Fruit fly (Drosophila melanogaster): ENCODE results near the gene CG31140.

The CG31140 gene

dm6 chr3R:23958091-23958838 is 4.7 kb upstream of the CG31140 start, which contains the start of the genes GluProRS and AP-1sigma (continued):
- peak; percentile 89 for TF ChIP-seq Hr39 (GFP tag; optimal IDR thresholded peaks at IDR 0.05)
- TF ChIP-seq Hr4 (GFP tag; optimal IDR thresholded peaks at IDR 0.05), result peak; percentile 87
- TF ChIP-seq lz (GFP tag; optimal IDR thresholded peaks at IDR 0.05), result peak; percentile 92
- peak; percentile 20 to 65 for TF ChIP-seq ss (GFP tag; optimal IDR thresholded peaks at IDR 0.05)
- peak; percentile 66 for TF ChIP-seq CG1621 (tag; optimal IDR thresholded peaks at IDR 0.05)
- peak; percentile 88 for TF ChIP-seq Sox14 (GFP tag; optimal IDR thresholded peaks at IDR 0.05)
- TF ChIP-seq Met (GFP tag; optimal IDR thresholded peaks at IDR 0.05), result no peak
- TF ChIP-seq svp (GFP tag), result peak; percentile 93
- peak; percentile 92 for TF ChIP-seq CG10631 (GFP tag; optimal IDR thresholded peaks at IDR 0.05)
- TF ChIP-seq Sox15 (GFP tag; optimal IDR thresholded peaks at IDR 0.05), result peak; percentile 81
- TF ChIP-seq vri (GFP tag; optimal IDR thresholded peaks at IDR 0.05), result peak; percentile 74
- peak; percentile 87 for TF ChIP-seq Eip75B (GFP tag; optimal IDR thresholded peaks at IDR 0.05)
- peak; percentile 90 for TF ChIP-seq pdm3 (GFP tag; optimal IDR thresholded peaks at IDR 0.05)
- peak; percentile 89 for TF ChIP-seq CG11902 (GFP tag; optimal IDR thresholded peaks at IDR 0.05)
- TF ChIP-seq Gug (GFP tag; IDR thresholded peaks at IDR 0.05), result peak; percentile 90
- peak; percentile 67 for TF ChIP-seq CG6808 (GFP tag; optimal IDR thresholded peaks at IDR 0.05)
- TF ChIP-seq dac (GFP tag; optimal IDR thresholded peaks at IDR 0.05), result peak; percentile 57
- peak; percentile 82 for TF ChIP-seq Sox102F (GFP tag; optimal IDR thresholded peaks at IDR 0.05)
- peak; percentile 50 for TF ChIP-seq fd85E (GFP tag; optimal IDR thresholded peaks at IDR 0.05)
- peak; percentile 76 for TF ChIP-seq dsx (GFP tag; optimal IDR thresholded peaks at IDR 0.05; ENCODE audit: poor library complexity, severe bottlenecking)
- TF ChIP-seq acj6 (GFP tag; optimal IDR thresholded peaks at IDR 0.05), result peak; percentile 91

- TF ChIP-seq CG11762 (GFP tag; optimal IDR thresholded peaks at IDR 0.05; ENCODE audit: insufficient read depth) (no peak), Eip93F (GFP tag; optimal IDR thresholded peaks at IDR 0.05) (no peak), CG11902 (GFP tag; optimal IDR thresholded peaks at IDR 0.05) (no peak)
Observed at dm6 chr3R:23960865-23961264, 2.1 kb upstream of the CG31140 start.

- no peak for TF ChIP-seq CG1621 (tag; optimal IDR thresholded peaks at IDR 0.05)
- TF ChIP-seq svp (GFP tag), result peak; percentile 12
- peak; percentile 12 for TF ChIP-seq Eip78C (GFP tag)
- no peak for TF ChIP-seq acj6 (GFP tag; optimal IDR thresholded peaks at IDR 0.05)
Observed at dm6 chr3R:23964913-23965718, 2.1 kb downstream of the CG31140 start.

dm6 chr3R:23969449-23969848 is 6.5 kb downstream of the CG31140 start:
- TF ChIP-seq CG10669 (GFP tag; optimal IDR thresholded peaks at IDR 0.05) (peak; percentile 26), achi (GFP tag; optimal IDR thresholded peaks at IDR 0.05) (peak; percentile 7), CG11902 (GFP tag; optimal IDR thresholded peaks at IDR 0.05) (peak; percentile 0), CG10631 (GFP tag; optimal IDR thresholded peaks at IDR 0.05) (peak; percentile 1), vri (GFP tag; optimal IDR thresholded peaks at IDR 0.05) (no peak), CG32006 (GFP tag; optimal IDR thresholded peaks at IDR 0.05) (peak; percentile 13), CG8632 (GFP tag; optimal IDR thresholded peaks at IDR 0.05) (peak; percentile 24), Ets96B (tag; optimal IDR thresholded peaks at IDR 0.05) (peak; percentile 17), svp (GFP tag) (no peak)

dm6 chr3R:23971208-23971607 is 8.2 kb downstream of the CG31140 start:
- TF ChIP-seq CG6163 (GFP tag; IDR thresholded peaks at IDR 0.05) (no peak), Ets21C (GFP tag; optimal IDR thresholded peaks at IDR 0.05) (no peak), CG1621 (tag; optimal IDR thresholded peaks at IDR 0.05) (no peak), fd85E (GFP tag; optimal IDR thresholded peaks at IDR 0.05) (no peak), pdm3 (GFP tag; optimal IDR thresholded peaks at IDR 0.05) (no peak), OdsH (GFP tag; optimal IDR thresholded peaks at IDR 0.05) (no peak), Eip78C (GFP tag) (no peak)
